Worm (Caenorhabditis elegans): ENCODE results near the gene mstr-2.
"Not testable (repeated sequence)": the region's sequence is repeated elsewhere in the genome, so short reads cannot be mapped to it uniquely, and the experiment has no call there.

ce11 chrIII:4426711-4427218 lies 42.1 kb upstream of the mstr-2 start:
- TF ChIP-seq mab-5 (tag; optimal IDR thresholded peaks at IDR 0.05); ama-1 (optimal IDR thresholded peaks at IDR 0.05); unc-39 (tag; optimal IDR thresholded peaks at IDR 0.05); nhr-25 (tag; optimal IDR thresholded peaks at IDR 0.05); lin-13 (GFP tag; optimal IDR thresholded peaks at IDR 0.05): not testable (repeated sequence)

All from whole organism, L2 larva.